Worm (Caenorhabditis elegans): ENCODE results near the gene nasp-1.

The nasp-1 gene

DNA sequence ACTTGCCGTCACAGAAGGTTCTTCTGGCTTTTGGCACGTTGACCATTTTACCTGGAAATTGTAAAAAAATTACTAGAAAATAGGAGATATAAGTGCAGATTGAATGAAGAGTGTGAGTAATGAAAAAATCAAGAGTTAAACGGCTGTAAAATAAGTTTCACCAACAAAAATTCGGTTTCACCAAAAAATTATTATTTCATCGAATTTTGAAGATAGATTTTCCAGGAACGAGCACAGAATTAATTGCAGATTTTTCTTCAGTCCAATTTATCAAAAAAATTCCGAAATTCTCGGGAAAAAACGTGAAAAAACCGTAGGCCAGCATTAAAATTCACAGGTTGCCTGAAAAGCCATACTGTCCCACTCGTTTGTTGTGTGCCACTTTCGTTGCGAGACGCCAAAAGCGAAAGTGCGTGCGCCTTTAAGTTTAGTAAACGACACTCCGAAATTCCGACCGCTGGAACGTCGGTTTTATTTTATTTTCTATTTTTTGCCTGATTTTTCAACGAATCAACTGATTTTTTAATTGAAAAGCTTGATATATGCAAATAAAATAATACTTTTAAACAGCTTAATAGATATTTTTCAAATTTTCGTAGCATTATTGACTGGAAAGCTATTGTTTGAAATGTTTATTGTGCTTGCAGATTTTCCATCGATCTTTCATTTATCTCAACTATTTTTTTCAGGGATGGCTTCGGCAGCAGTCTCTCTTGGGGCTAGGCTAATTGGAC lies 9.1 kb upstream of the nasp-1 start, which contains the start of the genes rpl-36.A and nuo-1:
TSS of gene rpl-36.A (minus strand) at position 51 of the 734 bp plus-strand sequence.
TSS of gene nuo-1 (plus strand) at position 684 of the 734 bp plus-strand sequence.
- TF ChIP-seq rec-8 (tag; optimal IDR thresholded peaks at IDR 0.05) = no peak
- peak; percentile 60 for TF ChIP-seq snpc-3.4 (tag; optimal IDR thresholded peaks at IDR 0.05)
- peak; percentile 9 for TF ChIP-seq unc-62 (GFP tag; optimal IDR thresholded peaks at IDR 0.05)
- peak; percentile 71 for TF ChIP-seq D2030.7 (GFP tag; IDR thresholded peaks at IDR 0.05)
- TF ChIP-seq hlh-26 (GFP tag; conservative IDR thresholded peaks at IDR 0.05) = no peak
- TF ChIP-seq Y95B8A.8 (GFP tag; IDR thresholded peaks at IDR 0.05) = no peak
- TF ChIP-seq B0035.1 (tag; optimal IDR thresholded peaks at IDR 0.05) = no peak
- TF ChIP-seq snpc-1.3 (tag; optimal IDR thresholded peaks at IDR 0.05; ENCODE audit: insufficient read depth) = peak; percentile 37
- TF ChIP-seq nhr-90 (tag; optimal IDR thresholded peaks at IDR 0.05) = no peak
- peak; percentile 70 for TF ChIP-seq mcd-1 (GFP tag; IDR thresholded peaks at IDR 0.05)
- no peak for TF ChIP-seq ceh-58 (GFP tag; IDR thresholded peaks at IDR 0.05)
- TF ChIP-seq nfya-2 (GFP tag; IDR thresholded peaks at IDR 0.05) = no peak
- TF ChIP-seq Y79H2A.3 (GFP tag; conservative IDR thresholded peaks at IDR 0.05) = no peak
- peak; percentile 89 for TF ChIP-seq attf-5 (GFP tag; optimal IDR thresholded peaks at IDR 0.05)
- TF ChIP-seq F57A8.1 (GFP tag; optimal IDR thresholded peaks at IDR 0.05) = no peak
- no peak for TF ChIP-seq rpc-1 (optimal IDR thresholded peaks at IDR 0.05)
- TF ChIP-seq rpc-1 (tag; optimal IDR thresholded peaks at IDR 0.05) = no peak
- TF ChIP-seq F23B12.7 (tag; optimal IDR thresholded peaks at IDR 0.05; ENCODE audit: insufficient read depth) = peak; percentile 91
- no peak for TF ChIP-seq cebp-2 (GFP tag; IDR thresholded peaks at IDR 0.05)
- TF ChIP-seq madf-6 (GFP tag; IDR thresholded peaks at IDR 0.05) = peak; percentile 70
- TF ChIP-seq nfyb-1 (GFP tag; IDR thresholded peaks at IDR 0.05) = 0 out of 2 replicates have a peak, but pooled peaks have one; percentile 10
- no peak for TF ChIP-seq aptf-2 (GFP tag; conservative IDR thresholded peaks at IDR 0.05)
- TF ChIP-seq zim-3 (tag; optimal IDR thresholded peaks at IDR 0.05) = no peak
- TF ChIP-seq ztf-25 (GFP tag; IDR thresholded peaks at IDR 0.05) = no peak
- TF ChIP-seq ceh-79 (tag; optimal IDR thresholded peaks at IDR 0.05) = no peak
- TF ChIP-seq sea-2 (GFP tag; IDR thresholded peaks at IDR 0.05) = no peak
- peak; percentile 65 for TF ChIP-seq ceh-91 (GFP tag; IDR thresholded peaks at IDR 0.05)
- no peak for TF ChIP-seq F10E7.11 (tag; optimal IDR thresholded peaks at IDR 0.05)
- TF ChIP-seq Y56A3A.18 (GFP tag; IDR thresholded peaks at IDR 0.05) = no peak
- TF ChIP-seq F33H1.4 (GFP tag; IDR thresholded peaks at IDR 0.05) = peak; percentile 95
- TF ChIP-seq ztf-6 (GFP tag; IDR thresholded peaks at IDR 0.05) = no peak
- TF ChIP-seq dpff-1 (tag; optimal IDR thresholded peaks at IDR 0.05) = no peak
- no peak for TF ChIP-seq ccch-3 (GFP tag; optimal IDR thresholded peaks at IDR 0.05)
- TF ChIP-seq lag-1 (GFP tag; IDR thresholded peaks at IDR 0.05) = no peak
- TF ChIP-seq mes-4 (tag; optimal IDR thresholded peaks at IDR 0.05) = no peak
- no peak for TF ChIP-seq nhr-179 (tag; optimal IDR thresholded peaks at IDR 0.05)
- no peak for TF ChIP-seq die-1 (tag; optimal IDR thresholded peaks at IDR 0.05)
- TF ChIP-seq gei-17 (GFP tag; optimal IDR thresholded peaks at IDR 0.05) = no peak
- no peak for TF ChIP-seq hlh-12 (tag; optimal IDR thresholded peaks at IDR 0.05)
- no peak for TF ChIP-seq T26A5.8 (tag; optimal IDR thresholded peaks at IDR 0.05)
- TF ChIP-seq nhr-80 (tag; optimal IDR thresholded peaks at IDR 0.05) = peak; percentile 32
- TF ChIP-seq aptf-3 (GFP tag; IDR thresholded peaks at IDR 0.05) = no peak
- peak; percentile 27 for TF ChIP-seq lin-40 (tag; optimal IDR thresholded peaks at IDR 0.05)
- TF ChIP-seq mel-28 (tag; optimal IDR thresholded peaks at IDR 0.05; ENCODE audit: borderline replicate concordance) = no peak
- peak; percentile 55 for TF ChIP-seq madf-8 (GFP tag; conservative IDR thresholded peaks at IDR 0.05)
- TF ChIP-seq B0261.1 (tag; optimal IDR thresholded peaks at IDR 0.05) = no peak
- TF ChIP-seq ama-1 (optimal IDR thresholded peaks at IDR 0.05) = no peak
- no peak for TF ChIP-seq ama-1 (GFP tag; optimal IDR thresholded peaks at IDR 0.05)
- TF ChIP-seq ztf-22 (GFP tag; optimal IDR thresholded peaks at IDR 0.05) = no peak
